Worm (Caenorhabditis elegans) whole organism, L4 larva: Measurements from ENCODE around the gene nspc-18.
A peak's percentile ranks its signal among the peaks of the same experiment; 100 is the strongest.

Experiments used
- F49E8.2 ChIP-seq: sonication (generic microtip); optimal IDR thresholded peaks from 2 replicates; lab custom pipeline; 2016; ENCODE audit warnings: missing compliant biosample characterization, mild to moderate bottlenecking, missing genetic modification characterization, borderline replicate concordance
- R02D3.7 ChIP-seq: fragments of 150-350 bp; sonication (generic microtip); optimal IDR thresholded peaks from 3 replicates; lab custom pipeline; 2014; ENCODE audit warnings: missing biosample characterization, missing genetic modification characterization
- T20F7.1 ChIP-seq: fragments of 200-800 bp; sonication (Bioruptor generic); optimal IDR thresholded peaks from 2 replicates; lab custom pipeline; 2018; ENCODE audit warnings: mild to moderate bottlenecking, missing genetic modification characterization, missing compliant biosample characterization
- Y105C5A.15 ChIP-seq: fragments of 200-800 bp; sonication (Bioruptor generic); IDR thresholded peaks from 2 replicates; pipeline ENCODE4 v1.3.6; 2022; ENCODE audit warnings: missing genetic modification characterization, missing compliant biosample characterization
- Y48G9A.11 ChIP-seq: fragments of 200-800 bp; sonication (Bioruptor generic); IDR thresholded peaks from 2 replicates; pipeline ENCODE4 v1.3.6; 2022; ENCODE audit warnings: missing genetic modification reagents, missing genetic modification characterization, missing compliant biosample characterization
- ZK337.2 ChIP-seq: fragments of 200-800 bp; sonication (Bioruptor generic); IDR thresholded peaks from 2 replicates; pipeline ENCODE4 v1.3.6; 2022; ENCODE audit warnings: missing genetic modification reagents, missing genetic modification characterization, missing compliant biosample characterization
- attf-4 ChIP-seq: sonication (generic microtip); optimal IDR thresholded peaks from 3 replicates; lab custom pipeline; 2017; ENCODE audit warnings: missing biosample characterization, missing genetic modification characterization
- ceh-28 ChIP-seq: fragments of 150-350 bp; optimal IDR thresholded peaks from 2 replicates; lab custom pipeline; 2014; ENCODE audit warnings: missing biosample characterization, missing genetic modification reagents, missing genetic modification characterization
- ceh-44 ChIP-seq: fragments of 200-800 bp; sonication (Bioruptor generic); IDR thresholded peaks from 2 replicates; pipeline ENCODE4 v1.3.6; 2022; ENCODE audit warnings: missing genetic modification reagents, missing genetic modification characterization, missing compliant biosample characterization
- ceh-82 ChIP-seq: sonication (generic microtip); optimal IDR thresholded peaks from 2 replicates; lab custom pipeline; 2017; ENCODE audit warnings: missing biosample characterization, missing genetic modification characterization
- ces-1 ChIP-seq: fragments of 150-350 bp; sonication (generic microtip); optimal IDR thresholded peaks from 4 replicates; lab custom pipeline; 2014; ENCODE audit warnings: missing biosample characterization, missing genetic modification reagents, missing genetic modification characterization
- ctbp-1 ChIP-seq: fragments of 200-800 bp; sonication (Bioruptor generic); IDR thresholded peaks from 2 replicates; pipeline ENCODE4 v1.3.6; 2022; ENCODE audit warnings: missing genetic modification reagents, missing genetic modification characterization, missing compliant biosample characterization
- daf-16 ChIP-seq, 3 experiments: sonication (generic microtip); optimal IDR thresholded peaks; 2 replicates each; lab custom pipeline; 2016 to 2017; ENCODE audit warnings: missing genetic modification characterization in 3 of 3, missing genetic modification reagents in 3 of 3, mild to moderate bottlenecking in 2 of 3, missing compliant biosample characterization in 2 of 3, missing biosample characterization in 1 of 3, moderate library complexity in 1 of 3
- daf-8 ChIP-seq: fragments of 200-800 bp; sonication (Bioruptor generic); IDR thresholded peaks from 2 replicates; pipeline ENCODE4 v1.3.6; 2022; ENCODE audit warnings: missing genetic modification characterization, missing compliant biosample characterization
- dmd-9 ChIP-seq: fragments of 200-800 bp; sonication (Bioruptor generic); IDR thresholded peaks from 2 replicates; pipeline ENCODE4 v1.3.6; 2022; ENCODE audit warnings: missing genetic modification reagents, missing genetic modification characterization, missing compliant biosample characterization
- duxl-1 ChIP-seq: sonication (generic microtip); optimal IDR thresholded peaks from 2 replicates; lab custom pipeline; 2016; ENCODE audit warnings: mild to moderate bottlenecking, missing genetic modification characterization, moderate library complexity, missing compliant biosample characterization; ENCODE audit not compliant: poor library complexity
- egl-27 ChIP-seq: sonication (generic microtip); optimal IDR thresholded peaks from 3 replicates; lab custom pipeline; 2017; ENCODE audit warnings: missing biosample characterization, missing genetic modification reagents, missing genetic modification characterization
- fos-1 ChIP-seq: fragments of 150-350 bp; optimal IDR thresholded peaks from 2 replicates; lab custom pipeline; 2014; ENCODE audit warnings: missing biosample characterization, missing genetic modification characterization
- hlh-11 ChIP-seq: fragments of 200-800 bp; sonication (Bioruptor generic); optimal IDR thresholded peaks from 2 replicates; lab custom pipeline; 2018; ENCODE audit warnings: mild to moderate bottlenecking, missing genetic modification characterization, missing compliant biosample characterization
- hmg-1.1 ChIP-seq: fragments of 200-800 bp; sonication (Bioruptor generic); IDR thresholded peaks from 2 replicates; pipeline ENCODE4 v1.3.6; 2022; ENCODE audit warnings: missing genetic modification reagents, missing genetic modification characterization, missing compliant biosample characterization
- lim-7 ChIP-seq: fragments of 200-800 bp; sonication (Bioruptor generic); IDR thresholded peaks from 2 replicates; pipeline ENCODE4 v1.3.6; 2022; ENCODE audit warnings: missing genetic modification characterization, missing compliant biosample characterization
- lin-1 ChIP-seq: fragments of 200-800 bp; sonication (Bioruptor generic); IDR thresholded peaks from 2 replicates; pipeline ENCODE4 v1.3.6; 2022; ENCODE audit warnings: missing genetic modification reagents, missing genetic modification characterization, missing compliant biosample characterization
- lin-13 ChIP-seq: fragments of 150-350 bp; optimal IDR thresholded peaks from 2 replicates; lab custom pipeline; 2014; ENCODE audit warnings: missing biosample characterization, missing genetic modification reagents, missing genetic modification characterization
- lin-15B ChIP-seq: fragments of 150-350 bp; sonication (generic microtip); optimal IDR thresholded peaks from 3 replicates; lab custom pipeline; 2014; ENCODE audit warnings: missing biosample characterization, missing genetic modification characterization
- lin-38 ChIP-seq: fragments of 200-800 bp; sonication (Bioruptor generic); IDR thresholded peaks from 2 replicates; pipeline ENCODE4 v1.3.6; 2022; ENCODE audit warnings: missing genetic modification reagents, missing genetic modification characterization, missing compliant biosample characterization
- madf-5 ChIP-seq, 2 experiments: fragments of 200-800 bp; sonication (Bioruptor generic); IDR thresholded peaks; 2 replicates each; pipeline ENCODE4 v1.3.6; 2022; ENCODE audit warnings: missing compliant biosample characterization in 2 of 2, missing genetic modification characterization in 2 of 2
- madf-9 ChIP-seq: fragments of 200-800 bp; sonication (Bioruptor generic); conservative IDR thresholded peaks from 2 replicates; pipeline ENCODE4 v1.3.6; 2022; ENCODE audit warnings: missing genetic modification reagents, missing genetic modification characterization, missing compliant biosample characterization
- mdl-1 ChIP-seq, 2 experiments: fragments of 150-350 bp in 1 of 2; sonication (generic microtip) in 1 of 2; optimal IDR thresholded peaks; 2 replicates each; lab custom pipeline; 2014 to 2017; ENCODE audit warnings: missing biosample characterization in 2 of 2, missing genetic modification characterization in 2 of 2
- mdt-29 ChIP-seq: fragments of 200-800 bp; sonication (Bioruptor generic); IDR thresholded peaks from 2 replicates; pipeline ENCODE4 v1.3.6; 2022; ENCODE audit warnings: missing genetic modification reagents, missing genetic modification characterization, missing compliant biosample characterization
- mes-2 ChIP-seq: sonication (generic microtip); optimal IDR thresholded peaks from 2 replicates; lab custom pipeline; 2016; ENCODE audit warnings: missing genotype, mild to moderate bottlenecking, missing genetic modification characterization, missing compliant biosample characterization; ENCODE audit not compliant: poor library complexity, severe bottlenecking
- nhr-10 ChIP-seq: fragments of 150-350 bp; optimal IDR thresholded peaks from 2 replicates; lab custom pipeline; 2014; ENCODE audit warnings: missing biosample characterization, missing genetic modification characterization
- nhr-102 ChIP-seq: sonication (generic microtip); optimal IDR thresholded peaks from 2 replicates; lab custom pipeline; 2016; ENCODE audit warnings: mild to moderate bottlenecking, missing genetic modification characterization, moderate library complexity, missing compliant biosample characterization
- nhr-11 ChIP-seq: fragments of 150-350 bp; optimal IDR thresholded peaks from 2 replicates; lab custom pipeline; 2014; ENCODE audit warnings: missing biosample characterization, missing genetic modification characterization
- nhr-237 ChIP-seq: sonication (generic microtip); optimal IDR thresholded peaks from 2 replicates; lab custom pipeline; 2017; ENCODE audit warnings: missing biosample characterization, missing genetic modification characterization
- nhr-42 ChIP-seq: fragments of 200-800 bp; sonication (Bioruptor generic); IDR thresholded peaks from 2 replicates; pipeline ENCODE4 v1.3.6; 2022; ENCODE audit warnings: missing genetic modification characterization, missing compliant biosample characterization
- nhr-48 ChIP-seq: sonication (generic microtip); optimal IDR thresholded peaks from 2 replicates; lab custom pipeline; 2016; ENCODE audit warnings: mild to moderate bottlenecking, missing genetic modification characterization, missing compliant biosample characterization
- nhr-77 ChIP-seq: fragments of 150-350 bp; optimal IDR thresholded peaks from 2 replicates; lab custom pipeline; 2014; ENCODE audit warnings: missing biosample characterization, missing genetic modification characterization
- pha-4 ChIP-seq, 2 experiments: fragments of 150-350 bp in 1 of 2; fragments of 200-800 bp in 1 of 2; sonication (Bioruptor generic) in 1 of 2; IDR thresholded peaks in 1 of 2; optimal IDR thresholded peaks in 1 of 2; 2 replicates each; pipeline versions ENCODE4 v1.3.6 to Lab custom; 2014 to 2022; ENCODE audit warnings: missing genetic modification characterization in 2 of 2, missing genetic modification reagents in 2 of 2, missing biosample characterization in 1 of 2, missing compliant biosample characterization in 1 of 2
- saeg-2 ChIP-seq: fragments of 200-800 bp; sonication (Bioruptor generic); IDR thresholded peaks from 2 replicates; pipeline ENCODE4 v1.3.6; 2022; ENCODE audit warnings: missing genetic modification reagents, missing genetic modification characterization, missing compliant biosample characterization
- sdz-12 ChIP-seq: fragments of 200-800 bp; sonication (Bioruptor generic); optimal IDR thresholded peaks from 2 replicates; lab custom pipeline; 2018; ENCODE audit warnings: mild to moderate bottlenecking, missing genetic modification characterization, missing compliant biosample characterization
- set-16 ChIP-seq: fragments of 200-800 bp; sonication (Bioruptor generic); IDR thresholded peaks from 2 replicates; pipeline ENCODE4 v1.3.6; 2022; ENCODE audit warnings: missing genetic modification reagents, missing genetic modification characterization, missing compliant biosample characterization
- skn-1 ChIP-seq: fragments of 150-350 bp; optimal IDR thresholded peaks from 2 replicates; lab custom pipeline; 2014; ENCODE audit warnings: missing biosample characterization, missing genetic modification characterization
- snpc-1.2 ChIP-seq: fragments of 200-800 bp; sonication (Bioruptor generic); IDR thresholded peaks from 2 replicates; pipeline ENCODE4 v1.3.6; 2022; ENCODE audit warnings: missing genetic modification reagents, missing genetic modification characterization, missing compliant biosample characterization
- snpc-4 ChIP-seq: fragments of 150-350 bp; optimal IDR thresholded peaks from 2 replicates; lab custom pipeline; 2014; ENCODE audit warnings: missing biosample characterization, missing genetic modification characterization
- tag-97 ChIP-seq: fragments of 200-800 bp; sonication (Bioruptor generic); IDR thresholded peaks from 2 replicates; pipeline ENCODE4 v1.3.6; 2022; ENCODE audit warnings: missing genetic modification characterization, missing compliant biosample characterization
- tra-1 ChIP-seq: fragments of 200-800 bp; sonication (Bioruptor generic); IDR thresholded peaks from 2 replicates; pipeline ENCODE4 v1.3.6; 2022; ENCODE audit warnings: missing genetic modification reagents, missing genetic modification characterization, missing compliant biosample characterization
- unc-130 ChIP-seq: sonication (generic microtip); optimal IDR thresholded peaks from 2 replicates; lab custom pipeline; 2016; ENCODE audit warnings: missing genetic modification reagents, missing genetic modification characterization, missing compliant biosample characterization
- unc-62 ChIP-seq, 3 experiments: fragments of 150-350 bp in 1 of 3; sonication (generic microtip); optimal IDR thresholded peaks in 2 of 3; peaks in 1 of 3; 1 replicate in 1 of 3; 2 replicates in 2 of 3; lab custom pipeline; 2014 to 2017; ENCODE audit warnings: missing biosample characterization in 3 of 3, missing genetic modification characterization in 3 of 3, missing genetic modification reagents in 3 of 3, missing genotype in 1 of 3
- zfp-2 ChIP-seq: sonication (generic microtip); optimal IDR thresholded peaks from 2 replicates; lab custom pipeline; 2016; ENCODE audit warnings: mild to moderate bottlenecking, missing genetic modification characterization, missing compliant biosample characterization
- zip-2 ChIP-seq: fragments of 150-350 bp; optimal IDR thresholded peaks from 2 replicates; lab custom pipeline; 2014; ENCODE audit warnings: missing biosample characterization, missing genetic modification characterization
- ztf-7 ChIP-seq: fragments of 150-350 bp; optimal IDR thresholded peaks from 2 replicates; lab custom pipeline; 2014; ENCODE audit warnings: missing biosample characterization, missing genetic modification characterization

The nspc-18 gene

DNA sequence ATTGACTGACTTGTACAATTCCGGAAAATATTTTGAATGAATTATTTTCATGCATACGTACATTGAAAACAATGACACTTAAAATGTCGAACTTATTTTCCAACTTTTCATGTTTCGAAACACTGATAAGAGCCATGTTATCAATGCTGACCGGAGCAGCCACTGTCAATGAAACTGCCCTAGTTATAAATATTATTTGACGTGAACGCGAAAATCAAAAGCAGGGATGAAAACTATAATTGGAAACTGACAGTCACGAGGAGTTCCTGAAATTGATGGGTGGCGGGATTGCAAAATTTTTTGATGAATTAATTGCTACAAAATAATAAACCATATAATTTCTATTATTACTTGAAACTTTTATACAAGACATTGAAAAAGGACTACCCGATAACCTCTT is 12.0 kb upstream of the nspc-18 start (continued):
- TF ChIP-seq Y105C5A.15 (GFP tag; lab: Robert Waterston, UW) (no peak), ceh-44 (GFP tag; lab: Robert Waterston, UW) (no peak), daf-8 (GFP tag; lab: Robert Waterston, UW) (no peak), nhr-77 (tag; lab: Kevin White, UChicago) (no peak), pha-4 (GFP tag; IDR thresholded peaks at IDR 0.05; lab: Robert Waterston, UW) (no peak), pha-4 (tag; optimal IDR thresholded peaks at IDR 0.05; lab: Kevin White, UChicago) (no peak), lin-1 (peak; percentile 68; the same call in 1 of the 2 replicates), nhr-10 (tag; lab: Kevin White, UChicago) (no peak), sdz-12 (GFP tag; lab: Kevin White, UChicago) (no peak), snpc-4 (tag; lab: Kevin White, UChicago) (no peak), nhr-237 (tag; lab: Kevin White, UChicago) (no peak), lin-15B (no peak), daf-16 (GFP tag; optimal IDR thresholded peaks at IDR 0.05; lab: Kevin White, UChicago) (peak in 1 of 2 experiments; percentile 19), daf-16 (tag; optimal IDR thresholded peaks at IDR 0.05; lab: Kevin White, UChicago) (peak; percentile 97), set-16 (GFP tag; lab: Robert Waterston, UW) (no peak), nhr-48 (peak; percentile 39), hlh-11 (tag; lab: Kevin White, UChicago) (peak; percentile 82), fos-1 (tag; lab: Kevin White, UChicago) (no peak), madf-9 (GFP tag; lab: Robert Waterston, UW) (no peak), skn-1 (no peak), zfp-2 (tag; lab: Kevin White, UChicago) (no peak), dmd-9 (GFP tag; lab: Robert Waterston, UW) (no peak), T20F7.1 (GFP tag; lab: Kevin White, UChicago) (no peak), zip-2 (tag; lab: Kevin White, UChicago) (no peak), saeg-2 (no peak), madf-5 (GFP tag; IDR thresholded peaks at IDR 0.05; lab: Robert Waterston, UW) (no peak), Y48G9A.11 (GFP tag; lab: Robert Waterston, UW) (no peak), ZK337.2 (GFP tag; lab: Robert Waterston, UW) (no peak), ces-1 (GFP tag; lab: Kevin White, UChicago) (no peak), mdl-1 (tag; optimal IDR thresholded peaks at IDR 0.05; lab: Kevin White, UChicago) (no peak), lin-38 (GFP tag; lab: Robert Waterston, UW) (no peak), nhr-102 (tag; lab: Kevin White, UChicago) (peak; percentile 21), nhr-11 (tag; lab: Kevin White, UChicago) (no peak), mdt-29 (no peak), attf-4 (no peak), tra-1 (GFP tag; lab: Robert Waterston, UW) (peak; percentile 75), ztf-7 (tag; lab: Kevin White, UChicago) (no peak), ceh-82 (no peak), F49E8.2 (tag; lab: Kevin White, UChicago) (no peak), unc-62 (GFP tag; optimal IDR thresholded peaks at IDR 0.05 in 1 of 2; lab: Kevin White, UChicago) (peak in 1 of 2 experiments; percentile 98), unc-62 (tag; optimal IDR thresholded peaks at IDR 0.05; lab: Kevin White, UChicago) (no peak), hmg-1.1 (GFP tag; lab: Robert Waterston, UW) (no peak), unc-130 (no peak), nhr-42 (GFP tag; lab: Robert Waterston, UW) (no peak), ctbp-1 (no peak), tag-97 (GFP tag; lab: Robert Waterston, UW) (no peak), egl-27 (tag; lab: Kevin White, UChicago) (no peak), R02D3.7 (tag; lab: Kevin White, UChicago) (no peak), duxl-1 (tag; lab: Kevin White, UChicago) (no peak), mes-2 (tag; lab: Kevin White, UChicago) (no peak), lim-7 (GFP tag; lab: Robert Waterston, UW) (no peak), snpc-1.2 (GFP tag; lab: Robert Waterston, UW) (no peak), ceh-28 (tag; lab: Kevin White, UChicago) (no peak), lin-13 (GFP tag; lab: Kevin White, UChicago) (no peak)
